Fruit fly (Drosophila melanogaster) S2 (cell line): ENCODE data around the gene CG2608.

Source experiments
- CG8478 ChIP-seq: fragments of >200 bp; optimal IDR thresholded peaks from 2 replicates; lab custom pipeline; 2018
- CTCF ChIP-seq, 2 experiments: fragments of >200 bp; optimal IDR thresholded peaks; 2 replicates each; lab custom pipeline; 2018

dm6 chr2L:20604096-20604495, 41.5 kb upstream of the CG2608 start, which contains the start of gene CG31677:
- TF ChIP-seq CG8478 (lab: Kevin White, UChicago) (no peak), CTCF (optimal IDR thresholded peaks at IDR 0.05; lab: Kevin White, UChicago) (no peak)
